Worm (Caenorhabditis elegans): ENCODE data around the gene cid-1.

DNA sequence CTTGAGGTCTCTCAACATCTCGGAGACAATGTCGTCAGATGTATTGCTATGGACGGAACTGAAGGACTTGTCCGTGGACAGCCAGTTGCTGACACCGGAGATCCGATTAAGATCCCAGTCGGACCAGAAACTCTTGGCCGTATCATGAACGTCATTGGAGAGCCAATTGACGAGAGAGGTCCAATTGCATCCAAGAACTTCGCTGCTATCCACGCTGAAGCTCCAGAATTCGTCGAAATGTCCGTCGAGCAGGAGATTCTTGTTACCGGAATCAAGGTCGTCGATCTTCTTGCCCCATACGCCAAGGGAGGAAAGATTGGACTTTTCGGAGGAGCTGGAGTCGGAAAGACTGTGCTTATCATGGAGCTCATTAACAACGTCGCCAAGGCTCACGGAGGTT is 55.1 kb downstream of the cid-1 start:
- TF ChIP-seq zag-1 (tag; optimal IDR thresholded peaks at IDR 0.05) (no peak), egl-27 (tag; optimal IDR thresholded peaks at IDR 0.05) (no peak), F26F4.8 (GFP tag; conservative IDR thresholded peaks at IDR 0.05) (no peak), fos-1 (tag; optimal IDR thresholded peaks at IDR 0.05) (no peak), pqm-1 (tag; optimal IDR thresholded peaks at IDR 0.05) (no peak), daf-16 (GFP tag; optimal IDR thresholded peaks at IDR 0.05) (no peak), daf-16 (tag; optimal IDR thresholded peaks at IDR 0.05) (no peak), ceh-82 (tag; optimal IDR thresholded peaks at IDR 0.05) (no peak), nhr-6 (tag; optimal IDR thresholded peaks at IDR 0.05) (no peak), dpl-1 (GFP tag; optimal IDR thresholded peaks at IDR 0.05) (no peak), lin-15B (tag; optimal IDR thresholded peaks at IDR 0.05) (no peak)
